Worm (Caenorhabditis elegans) whole organism, early embryonic: Measurements from ENCODE around the gene Y64G10A.10.

Source experiments
- B0310.2 ChIP-seq: sonication (generic microtip); optimal IDR thresholded peaks from 2 replicates; lab custom pipeline; 2016; ENCODE audit warnings: mild to moderate bottlenecking, missing genetic modification characterization, missing compliant biosample characterization
- F13C5.2 ChIP-seq: sonication (generic microtip); optimal IDR thresholded peaks from 2 replicates; lab custom pipeline; 2017; ENCODE audit warnings: mild to moderate bottlenecking, missing genetic modification characterization, inconsistent platforms, missing compliant biosample characterization
- aly-1 ChIP-seq: sonication (generic microtip); optimal IDR thresholded peaks from 2 replicates; lab custom pipeline; 2016; ENCODE audit warnings: missing genetic modification characterization, missing compliant biosample characterization
- ama-1 ChIP-seq: fragments of 150-350 bp; optimal IDR thresholded peaks from 2 replicates; lab custom pipeline; 2014
- ceh-13 ChIP-seq: fragments of 200-800 bp; sonication (Bioruptor generic); optimal IDR thresholded peaks from 2 replicates; lab custom pipeline; 2018; ENCODE audit warnings: mild to moderate bottlenecking, missing genetic modification characterization, missing compliant biosample characterization
- ceh-36 ChIP-seq: sonication (generic microtip); optimal IDR thresholded peaks from 2 replicates; lab custom pipeline; 2016; ENCODE audit warnings: missing genetic modification characterization, inconsistent platforms, missing compliant biosample characterization
- ets-7 ChIP-seq: sonication (generic microtip); optimal IDR thresholded peaks from 2 replicates; lab custom pipeline; 2016; ENCODE audit warnings: missing genotype, missing genetic modification characterization, missing compliant biosample characterization
- flt-1 ChIP-seq: fragments of 200-800 bp; sonication (Bioruptor generic); IDR thresholded peaks from 2 replicates; pipeline ENCODE4 v1.3.6; 2022; ENCODE audit warnings: missing genetic modification characterization, missing compliant biosample characterization
- hmbx-1 ChIP-seq: sonication (generic microtip); optimal IDR thresholded peaks from 2 replicates; lab custom pipeline; 2016; ENCODE audit warnings: mild to moderate bottlenecking, missing genetic modification characterization, missing compliant biosample characterization
- hmg-4 ChIP-seq: fragments of 200-800 bp; sonication (Bioruptor generic); optimal IDR thresholded peaks from 2 replicates; lab custom pipeline; 2018; ENCODE audit warnings: mild to moderate bottlenecking, missing genetic modification characterization, missing compliant biosample characterization
- hnd-1 ChIP-seq: sonication (generic microtip); optimal IDR thresholded peaks from 2 replicates; lab custom pipeline; 2016; ENCODE audit warnings: missing genetic modification characterization, missing compliant biosample characterization
- pes-1 ChIP-seq: fragments of 200-800 bp; sonication (Bioruptor generic); IDR thresholded peaks from 2 replicates; pipeline ENCODE4 v1.3.6; 2022; ENCODE audit warnings: missing genetic modification reagents, missing genetic modification characterization, missing compliant biosample characterization
- scrt-1 ChIP-seq: fragments of 200-800 bp; sonication (Bioruptor generic); IDR thresholded peaks from 2 replicates; pipeline ENCODE4 v1.3.6; 2022; ENCODE audit warnings: missing genetic modification characterization, missing compliant biosample characterization
- sea-1 ChIP-seq: fragments of 200-800 bp; sonication (Bioruptor generic); conservative IDR thresholded peaks from 2 replicates; pipeline ENCODE4 v1.3.6; 2022; ENCODE audit warnings: missing genetic modification characterization, missing compliant biosample characterization
- tbx-11 ChIP-seq: fragments of 200-800 bp; sonication (Bioruptor generic); IDR thresholded peaks from 2 replicates; pipeline ENCODE4 v1.3.6; 2022; ENCODE audit warnings: missing genetic modification characterization, missing compliant biosample characterization
- tbx-37 ChIP-seq: fragments of 200-800 bp; sonication (Bioruptor generic); conservative IDR thresholded peaks from 2 replicates; pipeline ENCODE4 v1.3.6; 2022; ENCODE audit warnings: missing genetic modification reagents, missing genetic modification characterization, missing compliant biosample characterization
- tra-4 ChIP-seq: sonication (generic microtip); optimal IDR thresholded peaks from 2 replicates; lab custom pipeline; 2017; ENCODE audit warnings: missing genetic modification characterization, missing compliant biosample characterization

Y64G10A.10 gene

DNA sequence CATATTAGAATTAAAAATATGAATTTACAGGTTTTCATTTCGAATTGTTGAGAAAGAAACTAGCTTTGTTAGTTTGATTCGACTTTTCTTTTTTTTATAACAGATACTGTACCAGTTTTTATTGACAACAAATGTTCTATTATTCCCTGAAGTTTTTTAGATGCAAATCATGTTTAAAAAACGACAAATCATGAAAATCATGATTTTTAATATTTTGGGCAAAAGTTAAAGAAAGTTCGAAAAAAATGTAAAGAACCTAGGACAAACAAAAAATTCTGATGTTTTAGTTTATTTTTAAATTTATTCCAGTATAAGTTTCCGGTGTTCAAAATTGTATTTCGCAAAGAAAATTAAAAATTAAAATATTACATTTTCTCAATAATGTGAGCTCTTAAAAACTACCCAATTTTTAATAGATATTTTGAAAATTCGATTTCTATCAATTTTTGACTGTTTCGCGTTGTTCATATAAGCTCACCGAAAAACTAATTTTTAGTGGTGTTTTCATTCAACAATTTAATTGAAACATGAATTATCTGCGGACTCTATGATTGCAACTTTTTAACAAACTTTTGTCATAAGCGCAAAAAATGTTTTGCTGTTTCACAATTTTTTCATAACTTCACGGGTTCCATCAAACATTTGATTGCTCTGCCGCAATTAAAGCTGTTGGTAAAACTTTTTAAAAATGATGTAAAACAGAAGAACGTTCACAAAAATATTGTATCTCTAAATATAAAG is at the start of gene Y64G10A.10:
TSS of gene Y64G10A.10 (minus strand) at position 51 of the 741 bp plus-strand sequence.
- TF ChIP-seq pes-1 (GFP tag; lab: Robert Waterston, UW) (no peak), aly-1 (no peak), hmbx-1 (tag; lab: Kevin White, UChicago) (no peak), ceh-13 (GFP tag; lab: Kevin White, UChicago) (no peak), ets-7 (no peak), B0310.2 (tag; lab: Kevin White, UChicago) (no peak), ama-1 (lab: Kevin White, UChicago) (no peak), ceh-36 (tag; lab: Kevin White, UChicago) (no peak), tra-4 (no peak), tbx-37 (GFP tag; lab: Robert Waterston, UW) (no peak), sea-1 (GFP tag; lab: Robert Waterston, UW) (no peak)

DNA sequence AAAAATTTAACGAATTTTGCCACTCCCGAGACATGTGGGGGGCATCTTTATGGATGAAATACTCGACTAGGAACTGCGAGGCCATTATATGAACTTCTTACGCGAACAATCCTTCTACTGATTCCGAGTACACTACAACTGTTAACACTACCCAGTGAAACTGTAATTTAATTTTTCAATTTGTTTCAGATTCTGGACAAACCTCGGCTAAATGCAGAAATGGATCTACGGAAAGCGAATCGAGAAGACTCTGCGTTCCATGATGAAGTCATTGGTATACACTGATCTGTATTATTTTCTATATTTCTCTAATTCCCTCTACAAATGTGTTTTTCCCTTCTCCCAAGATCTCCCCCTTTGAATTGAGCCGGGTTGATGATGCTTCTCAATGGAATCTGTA is 43.7 kb upstream of the Y64G10A.10 start:
- TF ChIP-seq hmg-4 (GFP tag; lab: Kevin White, UChicago) (no peak), scrt-1 (no peak), tra-4 (no peak), ceh-36 (tag; lab: Kevin White, UChicago) (no peak), hnd-1 (tag; lab: Kevin White, UChicago) (no peak), tbx-37 (GFP tag; lab: Robert Waterston, UW) (no peak), ama-1 (lab: Kevin White, UChicago) (no peak), F13C5.2 (tag; lab: Kevin White, UChicago) (no peak)

- TF ChIP-seq pes-1 (GFP tag; lab: Robert Waterston, UW) (no peak), tra-4 (no peak), sea-1 (GFP tag; lab: Robert Waterston, UW) (no peak), aly-1 (no peak)
Measured at ce11 chrIV:14276773-14277388, 35.6 kb upstream of the Y64G10A.10 start.

DNA sequence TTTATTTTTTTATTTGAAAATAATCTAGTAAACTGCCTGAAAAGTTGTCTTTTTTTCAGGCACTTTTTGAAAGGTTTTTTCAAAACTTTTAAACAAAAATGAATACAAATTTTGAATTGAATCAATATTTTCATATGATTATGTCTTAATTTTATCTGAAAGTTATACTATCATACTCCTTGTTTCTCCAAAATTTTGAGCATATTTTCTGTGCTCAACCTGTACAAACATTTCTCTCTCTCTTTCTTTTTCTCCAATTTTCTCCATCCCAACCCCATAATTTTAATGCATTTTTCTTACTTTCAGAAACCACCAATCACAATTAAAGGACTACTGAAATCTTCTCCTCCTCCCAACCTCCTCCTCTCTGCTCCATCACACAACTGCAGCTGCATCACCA is 34.9 kb upstream of the Y64G10A.10 start, which contains the start of gene ilcr-1:
TSS of gene ilcr-1 (plus strand) at position 301 of the 400 bp plus-strand sequence.
- TF ChIP-seq ceh-13 (GFP tag; lab: Kevin White, UChicago) = no peak
- TF ChIP-seq pes-1 (GFP tag; lab: Robert Waterston, UW) = no peak
- TF ChIP-seq B0310.2 (tag; lab: Kevin White, UChicago) = no peak

DNA sequence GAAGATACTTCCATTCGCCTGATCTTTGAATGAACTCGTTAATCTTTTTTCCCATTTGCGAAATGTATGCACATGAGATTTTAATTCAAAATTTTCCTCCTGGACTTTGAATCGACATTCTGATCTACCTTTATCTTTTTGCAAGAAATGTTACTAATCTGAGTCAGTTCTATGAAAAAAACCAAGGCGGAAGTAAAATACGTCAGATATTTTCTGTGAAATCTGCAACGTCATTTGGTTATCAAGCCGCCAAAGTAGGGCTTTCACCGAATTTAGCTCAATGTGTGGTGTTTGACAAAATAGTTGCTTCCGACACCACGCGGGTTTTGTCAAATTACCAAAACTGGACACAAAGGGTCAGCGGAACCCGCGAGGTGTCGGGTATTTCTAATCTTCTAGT is 33.6 kb upstream of the Y64G10A.10 start:
- TF ChIP-seq pes-1 (GFP tag; lab: Robert Waterston, UW) = no peak
- no peak for TF ChIP-seq tbx-11 (GFP tag; lab: Robert Waterston, UW)
- no peak for TF ChIP-seq scrt-1
- TF ChIP-seq hmg-4 (GFP tag; lab: Kevin White, UChicago) = no peak
- no peak for TF ChIP-seq ama-1 (lab: Kevin White, UChicago)
- TF ChIP-seq tbx-37 (GFP tag; lab: Robert Waterston, UW) = no peak
- no peak for TF ChIP-seq aly-1
- TF ChIP-seq hnd-1 (tag; lab: Kevin White, UChicago) = no peak
- no peak for TF ChIP-seq B0310.2 (tag; lab: Kevin White, UChicago)
- no peak for TF ChIP-seq F13C5.2 (tag; lab: Kevin White, UChicago)
- TF ChIP-seq flt-1 (GFP tag; lab: Robert Waterston, UW) = no peak
- TF ChIP-seq ceh-13 (GFP tag; lab: Kevin White, UChicago) = no peak
- no peak for TF ChIP-seq sea-1 (GFP tag; lab: Robert Waterston, UW)
- TF ChIP-seq ceh-36 (tag; lab: Kevin White, UChicago) = no peak
- TF ChIP-seq ets-7 = no peak

DNA sequence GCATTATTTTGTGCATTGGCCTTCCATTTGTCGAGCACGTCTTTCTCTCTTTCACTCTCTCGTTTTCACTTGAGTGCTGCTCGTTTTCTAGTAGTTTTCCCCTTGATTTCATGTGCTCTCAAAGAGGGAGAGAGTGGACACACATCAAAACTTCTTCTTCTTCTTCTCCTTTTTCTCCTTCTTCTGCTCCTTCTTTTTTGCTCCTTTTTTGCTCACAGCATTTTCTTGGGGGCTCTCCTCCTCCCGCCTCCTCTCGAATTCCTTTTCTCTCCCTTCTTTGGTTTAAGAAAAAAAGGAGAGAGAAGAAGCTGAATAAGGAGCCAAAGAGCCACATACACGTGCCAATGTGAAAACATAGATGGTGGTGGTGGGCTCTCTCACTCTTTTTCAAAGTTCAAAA is 31.3 kb upstream of the Y64G10A.10 start:
- TF ChIP-seq B0310.2 (tag; lab: Kevin White, UChicago) (no peak), hmg-4 (GFP tag; lab: Kevin White, UChicago) (no peak), tbx-11 (GFP tag; lab: Robert Waterston, UW) (no peak), pes-1 (GFP tag; lab: Robert Waterston, UW) (no peak), flt-1 (GFP tag; lab: Robert Waterston, UW) (no peak), ceh-36 (tag; lab: Kevin White, UChicago) (no peak), F13C5.2 (tag; lab: Kevin White, UChicago) (no peak), sea-1 (GFP tag; lab: Robert Waterston, UW) (no peak), ceh-13 (GFP tag; lab: Kevin White, UChicago) (no peak), scrt-1 (no peak), tbx-37 (GFP tag; lab: Robert Waterston, UW) (no peak), tra-4 (no peak), ets-7 (no peak), hnd-1 (tag; lab: Kevin White, UChicago) (no peak), ama-1 (lab: Kevin White, UChicago) (no peak), hmbx-1 (tag; lab: Kevin White, UChicago) (no peak), aly-1 (no peak)

ce11 chrIV:14269932-14270331 is 28.7 kb upstream of the Y64G10A.10 start:
- no peak for TF ChIP-seq scrt-1
- TF ChIP-seq hnd-1 (tag; lab: Kevin White, UChicago) = no peak
- no peak for TF ChIP-seq flt-1 (GFP tag; lab: Robert Waterston, UW)
- TF ChIP-seq ets-7 = no peak
- TF ChIP-seq aly-1 = no peak
- TF ChIP-seq B0310.2 (tag; lab: Kevin White, UChicago) = no peak
- TF ChIP-seq hmg-4 (GFP tag; lab: Kevin White, UChicago) = no peak
- no peak for TF ChIP-seq ama-1 (lab: Kevin White, UChicago)
- TF ChIP-seq pes-1 (GFP tag; lab: Robert Waterston, UW) = no peak
- no peak for TF ChIP-seq tra-4
- no peak for TF ChIP-seq F13C5.2 (tag; lab: Kevin White, UChicago)
- TF ChIP-seq sea-1 (GFP tag; lab: Robert Waterston, UW) = no peak
- no peak for TF ChIP-seq tbx-11 (GFP tag; lab: Robert Waterston, UW)
- no peak for TF ChIP-seq ceh-13 (GFP tag; lab: Kevin White, UChicago)
- no peak for TF ChIP-seq hmbx-1 (tag; lab: Kevin White, UChicago)
- no peak for TF ChIP-seq tbx-37 (GFP tag; lab: Robert Waterston, UW)
- TF ChIP-seq ceh-36 (tag; lab: Kevin White, UChicago) = no peak
